Fruit fly (Drosophila melanogaster): ENCODE measurements around the gene Dnai2.

Dnai2 gene

DNA sequence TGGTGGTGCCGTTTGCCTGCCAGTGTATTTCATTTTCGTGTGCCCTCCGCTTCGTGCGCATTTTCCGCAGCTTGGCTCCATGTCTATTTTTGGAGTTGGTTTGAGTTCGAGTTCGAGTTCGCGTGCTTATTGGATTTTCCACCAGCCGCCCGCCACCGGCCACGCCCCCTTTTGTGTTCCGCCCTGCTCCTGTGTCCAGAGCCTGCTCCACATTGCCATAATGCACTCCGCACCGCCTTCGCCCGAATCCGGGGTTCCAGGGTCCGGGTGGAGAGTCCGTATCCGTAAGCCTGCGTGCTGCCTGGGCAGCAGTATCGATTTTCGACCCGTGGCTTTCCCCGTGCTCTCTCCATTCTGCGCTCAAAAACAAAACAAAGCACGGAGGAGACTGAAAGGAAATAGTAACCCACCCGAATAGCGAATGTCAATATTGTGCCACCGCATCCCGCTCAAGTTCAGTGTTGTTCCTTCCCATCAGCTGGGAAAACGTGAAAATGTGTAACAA lies 20.7 kb downstream of the Dnai2 start:
- TF ChIP-seq CTCF (optimal IDR thresholded peaks at IDR 0.05), result no peak

DNA sequence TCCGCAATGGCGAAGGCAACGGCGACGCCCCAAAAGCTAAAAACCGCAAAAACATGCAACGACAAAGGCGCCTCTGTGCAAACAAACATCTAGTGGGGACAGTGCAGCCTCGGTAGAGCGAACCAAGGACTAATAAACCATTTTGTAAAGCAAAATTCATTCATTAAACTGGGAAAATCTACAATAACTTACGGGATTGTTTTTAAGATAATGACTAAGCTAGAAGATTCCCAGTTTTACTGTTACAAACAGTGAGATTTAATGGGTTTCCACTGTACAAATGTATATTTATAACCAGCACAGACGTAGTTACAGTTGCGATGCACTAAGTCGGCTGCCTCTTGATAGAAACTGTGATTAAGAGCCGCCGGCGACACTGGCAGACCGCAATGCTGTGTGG lies 42.9 kb downstream of the Dnai2 start:
- no peak for TF ChIP-seq CG8478 (optimal IDR thresholded peaks at IDR 0.05)
- TF ChIP-seq CTCF (optimal IDR thresholded peaks at IDR 0.05), result no peak

DNA sequence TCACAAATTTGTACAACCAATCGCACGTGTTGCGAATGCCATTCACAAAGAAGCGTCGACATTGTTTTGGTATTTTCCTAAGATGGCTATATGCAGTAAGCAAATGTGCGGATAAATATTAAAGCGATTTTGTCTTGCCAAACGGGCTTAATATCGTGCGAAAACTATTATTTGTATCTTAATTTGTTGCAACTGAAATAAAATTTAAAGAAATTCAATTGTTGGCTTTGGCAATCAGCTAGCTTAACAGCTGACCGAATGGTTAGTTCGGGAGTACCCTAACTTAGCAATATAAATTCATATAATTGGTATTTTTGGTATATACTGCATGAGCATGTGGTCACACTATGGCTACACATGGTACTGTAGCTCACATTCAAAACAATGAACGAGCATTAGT lies 50.7 kb downstream of the Dnai2 start, which contains the start of the genes RIOK1 and Polr3H:
RIOK1 (minus strand) TSS at position 65 of the 400 bp plus-strand sequence.
Polr3H (plus strand) TSS at position 347 of the 400 bp plus-strand sequence.
- TF ChIP-seq CG8478 (optimal IDR thresholded peaks at IDR 0.05), result no peak
- TF ChIP-seq CTCF (optimal IDR thresholded peaks at IDR 0.05), result no peak

All from S2 (cell line).